Worm (Caenorhabditis elegans) whole organism, L3 larva: ENCODE results near the gene W02D7.5.

ENCODE experiments used
- R02D3.7 ChIP-seq: fragments of 150-350 bp; optimal IDR thresholded peaks from 2 replicates; lab custom pipeline; 2014; ENCODE audit warnings: missing biosample characterization, missing genetic modification characterization
- ZK546.5 ChIP-seq: sonication (generic microtip); optimal IDR thresholded peaks from 2 replicates; lab custom pipeline; 2017; ENCODE audit warnings: missing biosample characterization, missing genetic modification characterization
- ama-1 ChIP-seq: fragments of 150-350 bp; optimal IDR thresholded peaks from 2 replicates; lab custom pipeline; 2018
- egl-5 ChIP-seq: fragments of 150-350 bp; optimal IDR thresholded peaks from 2 replicates; lab custom pipeline; 2017; ENCODE audit warnings: missing biosample characterization, missing genetic modification reagents, missing genetic modification characterization, inconsistent platforms
- elt-2 ChIP-seq: sonication (generic microtip); optimal IDR thresholded peaks from 2 replicates; lab custom pipeline; 2016; ENCODE audit warnings: missing genetic modification reagents, mild to moderate bottlenecking, missing genetic modification characterization, missing compliant biosample characterization
- elt-3 ChIP-seq, 3 experiments: fragments of 150-350 bp in 1 of 3; sonication (generic microtip) in 2 of 3; optimal IDR thresholded peaks; 2 replicates in 2 of 3; 4 replicates in 1 of 3; lab custom pipeline; 2014 to 2017; ENCODE audit warnings: missing biosample characterization in 3 of 3, missing genetic modification characterization in 3 of 3
- fkh-10 ChIP-seq: sonication (generic microtip); optimal IDR thresholded peaks from 2 replicates; lab custom pipeline; 2017; ENCODE audit warnings: missing biosample characterization, missing genetic modification reagents, missing genetic modification characterization
- fos-1 ChIP-seq: fragments of 150-350 bp; optimal IDR thresholded peaks from 2 replicates; lab custom pipeline; 2014; ENCODE audit warnings: missing biosample characterization, missing genetic modification characterization
- mml-1 ChIP-seq: fragments of 150-350 bp; sonication (generic microtip); optimal IDR thresholded peaks from 3 replicates; lab custom pipeline; 2014; ENCODE audit warnings: missing biosample characterization, missing genetic modification characterization
- nfya-1 ChIP-seq: sonication (generic microtip); optimal IDR thresholded peaks from 2 replicates; lab custom pipeline; 2017; ENCODE audit warnings: missing genetic modification characterization, mild to moderate bottlenecking, missing compliant biosample characterization, antibody characterized with exemption, moderate library complexity; ENCODE audit not compliant: insufficient read depth
- nhr-12 ChIP-seq: fragments of 150-350 bp; optimal IDR thresholded peaks from 2 replicates; lab custom pipeline; 2014; ENCODE audit warnings: missing biosample characterization, missing genetic modification characterization
- nhr-23 ChIP-seq: fragments of 150-350 bp; optimal IDR thresholded peaks from 2 replicates; lab custom pipeline; 2014; ENCODE audit warnings: missing biosample characterization, missing genetic modification reagents, missing genetic modification characterization
- nhr-237 ChIP-seq: fragments of 150-350 bp; optimal IDR thresholded peaks from 2 replicates; lab custom pipeline; 2014; ENCODE audit warnings: missing biosample characterization, missing genetic modification characterization
- nhr-43 ChIP-seq: sonication (generic microtip); optimal IDR thresholded peaks from 2 replicates; lab custom pipeline; 2016; ENCODE audit warnings: mild to moderate bottlenecking, missing genetic modification characterization, missing compliant biosample characterization; ENCODE audit not compliant: poor library complexity, severe bottlenecking
- nhr-67 ChIP-seq: fragments of 150-350 bp; optimal IDR thresholded peaks from 2 replicates; lab custom pipeline; 2014; ENCODE audit warnings: missing biosample characterization, missing genetic modification characterization
- nhr-76 ChIP-seq: fragments of 150-350 bp; sonication (generic microtip); optimal IDR thresholded peaks from 5 replicates; lab custom pipeline; 2014; ENCODE audit warnings: missing biosample characterization, missing genetic modification characterization
- nhr-77 ChIP-seq: fragments of 150-350 bp; optimal IDR thresholded peaks from 2 replicates; lab custom pipeline; 2014; ENCODE audit warnings: missing biosample characterization, missing genetic modification characterization
- pqm-1 ChIP-seq: fragments of 150-350 bp; optimal IDR thresholded peaks from 2 replicates; lab custom pipeline; 2017; ENCODE audit warnings: missing biosample characterization, missing genetic modification characterization, inconsistent platforms
- sea-2 ChIP-seq: fragments of 150-350 bp; sonication (generic microtip); optimal IDR thresholded peaks from 4 replicates; lab custom pipeline; 2014; ENCODE audit warnings: missing biosample characterization, missing genetic modification reagents, missing genetic modification characterization
- skn-1 ChIP-seq: fragments of 150-350 bp; optimal IDR thresholded peaks from 2 replicates; lab custom pipeline; 2014; ENCODE audit warnings: missing biosample characterization, missing genetic modification characterization
- snpc-4 ChIP-seq: fragments of 150-350 bp; optimal IDR thresholded peaks from 2 replicates; lab custom pipeline; 2014; ENCODE audit warnings: missing biosample characterization, missing genetic modification characterization
- tbx-2 ChIP-seq: sonication (generic microtip); optimal IDR thresholded peaks from 2 replicates; lab custom pipeline; 2016; ENCODE audit warnings: mild to moderate bottlenecking, missing genetic modification characterization, missing compliant biosample characterization
- unc-39 ChIP-seq: sonication (generic microtip); optimal IDR thresholded peaks from 4 replicates; lab custom pipeline; 2017; ENCODE audit warnings: missing biosample characterization, missing genetic modification characterization
- unc-62 ChIP-seq: fragments of 150-350 bp; sonication (generic microtip); optimal IDR thresholded peaks from 4 replicates; lab custom pipeline; 2014; ENCODE audit warnings: missing biosample characterization, missing genetic modification reagents, missing genetic modification characterization

Gene W02D7.5

ce11 chrV:8262212-8262611, 36.8 kb downstream of the W02D7.5 start:
- TF ChIP-seq unc-39 (tag; lab: Kevin White, UChicago) = no peak
- TF ChIP-seq elt-3 (tag; optimal IDR thresholded peaks at IDR 0.05; lab: Kevin White, UChicago) = no peak
- TF ChIP-seq nhr-12 = no peak

- TF ChIP-seq nhr-43 (tag; lab: Kevin White, UChicago) (no peak), sea-2 (GFP tag; lab: Kevin White, UChicago) (no peak), tbx-2 (tag; lab: Kevin White, UChicago) (no peak)
Observed at ce11 chrV:8259016-8259415, 40.0 kb downstream of the W02D7.5 start, which contains the start of gene C16D9.1. TSS of gene C16D9.1 (plus strand) at chrV:8259316.

- TF ChIP-seq skn-1 (no peak), pqm-1 (tag; lab: Kevin White, UChicago) (no peak), fkh-10 (no peak), nhr-67 (tag; lab: Kevin White, UChicago) (no peak), nfya-1 (no peak), mml-1 (tag; lab: Kevin White, UChicago) (no peak), snpc-4 (no peak), unc-62 (GFP tag; lab: Kevin White, UChicago) (no peak), nhr-12 (no peak), elt-2 (tag; lab: Kevin White, UChicago) (no peak), nhr-23 (tag; lab: Kevin White, UChicago) (no peak), nhr-77 (tag; lab: Kevin White, UChicago) (no peak)
Observed at ce11 chrV:8254973-8255372, 44.1 kb downstream of the W02D7.5 start.

- TF ChIP-seq egl-5 (tag; lab: Kevin White, UChicago) (no peak), ZK546.5 (tag; lab: Kevin White, UChicago) (no peak)
- TF ChIP-seq, all 47 proteins: peak for 0
Observed at ce11 chrV:8253946-8254345, 45.1 kb downstream of the W02D7.5 start.

- TF ChIP-seq fos-1 = no peak
- TF ChIP-seq egl-5 (tag; lab: Kevin White, UChicago) = peak; percentile 47
Observed at ce11 chrV:8252532-8252931, 46.5 kb downstream of the W02D7.5 start.

ce11 chrV:8251075-8251474, 48.0 kb downstream of the W02D7.5 start:
- no peak for TF ChIP-seq R02D3.7 (tag; lab: Kevin White, UChicago)
- no peak for TF ChIP-seq nhr-76 (tag; lab: Kevin White, UChicago)
- no peak for TF ChIP-seq nhr-12
- no peak for TF ChIP-seq unc-39 (tag; lab: Kevin White, UChicago)
- TF ChIP-seq nhr-237 (tag; lab: Kevin White, UChicago) = no peak

ce11 chrV:8250208-8250607, 48.8 kb downstream of the W02D7.5 start, which contains the start of gene C16D9.6:
TSS of gene C16D9.6 (minus strand) at chrV:8250308.
- TF ChIP-seq ama-1 (lab: Kevin White, UChicago) = no peak
